Fruit fly (Drosophila melanogaster) whole organism, prepupa: ENCODE data around the gene cpo.

Source experiments
- Blimp-1 ChIP-seq: fragments of 200-800 bp; sonication (Bioruptor generic); optimal IDR thresholded peaks from 3 replicates; lab custom pipeline; 2017; ENCODE audit warnings: missing biosample characterization, missing genetic modification characterization, mild to moderate bottlenecking, moderate library complexity, missing genetic modification reagents
- CG10631 ChIP-seq: fragments of 200-800 bp; sonication (Bioruptor generic); optimal IDR thresholded peaks from 2 replicates; lab custom pipeline; 2016; ENCODE audit warnings: missing biosample characterization, missing genetic modification characterization
- CG10669 ChIP-seq: fragments of 200-800 bp; sonication (Bioruptor generic); optimal IDR thresholded peaks from 3 replicates; lab custom pipeline; 2018; ENCODE audit warnings: missing biosample characterization, mild to moderate bottlenecking, missing genetic modification characterization, moderate library complexity
- CG11762 ChIP-seq: fragments of 200-800 bp; sonication (Bioruptor generic); optimal IDR thresholded peaks from 3 replicates; lab custom pipeline; 2016; ENCODE audit warnings: missing biosample characterization, missing genetic modification characterization; ENCODE audit not compliant: insufficient read depth
- CG11902 ChIP-seq: fragments of 200-800 bp; sonication (Bioruptor generic); optimal IDR thresholded peaks from 3 replicates; lab custom pipeline; 2016; ENCODE audit warnings: missing biosample characterization, missing genetic modification characterization
- CG1621 ChIP-seq: fragments of 200-800 bp; sonication (Bioruptor generic); optimal IDR thresholded peaks from 3 replicates; lab custom pipeline; 2018; ENCODE audit warnings: missing biosample characterization, mild to moderate bottlenecking, missing genetic modification characterization
- CG31627 ChIP-seq: fragments of 200-800 bp; sonication (Bioruptor generic); optimal IDR thresholded peaks from 3 replicates; lab custom pipeline; 2016; ENCODE audit warnings: missing biosample characterization, missing genetic modification characterization
- CG32006 ChIP-seq: fragments of 200-800 bp; sonication (Bioruptor generic); optimal IDR thresholded peaks from 3 replicates; lab custom pipeline; 2017; ENCODE audit warnings: missing biosample characterization, mild to moderate bottlenecking, missing genetic modification characterization
- CG34406 ChIP-seq: fragments of 200-800 bp; sonication (Bioruptor generic); optimal IDR thresholded peaks from 3 replicates; lab custom pipeline; 2016; ENCODE audit warnings: missing biosample characterization, missing genetic modification characterization
- CG6163 ChIP-seq: fragments of 200-800 bp; sonication (Bioruptor generic); IDR thresholded peaks from 3 replicates; pipeline ENCODE4 v1.3.6; 2022; ENCODE audit warnings: missing biosample characterization, missing genetic modification characterization
- CG6792 ChIP-seq: fragments of 200-800 bp; sonication (Bioruptor generic); optimal IDR thresholded peaks from 3 replicates; lab custom pipeline; 2016; ENCODE audit warnings: missing biosample characterization, missing genetic modification characterization
- CG6808 ChIP-seq: fragments of 200-800 bp; sonication (Bioruptor generic); optimal IDR thresholded peaks from 3 replicates; lab custom pipeline; 2017; ENCODE audit warnings: missing biosample characterization, missing genetic modification characterization, mild to moderate bottlenecking, moderate library complexity, missing genetic modification reagents
- CG6854 ChIP-seq: fragments of 200-800 bp; sonication (Bioruptor generic); optimal IDR thresholded peaks from 2 replicates; lab custom pipeline; 2017; ENCODE audit warnings: missing biosample characterization, mild to moderate bottlenecking, missing genetic modification characterization
- CG8119 ChIP-seq: fragments of 200-800 bp; sonication (Bioruptor generic); IDR thresholded peaks from 3 replicates; pipeline ENCODE4 v1.3.6; 2022; ENCODE audit warnings: missing biosample characterization, missing genetic modification characterization
- CG8319 ChIP-seq: fragments of 200-800 bp; sonication (Bioruptor generic); optimal IDR thresholded peaks from 3 replicates; lab custom pipeline; 2016; ENCODE audit warnings: missing biosample characterization, missing genetic modification characterization
- CG9139 ChIP-seq: fragments of 200-800 bp; sonication (Bioruptor generic); optimal IDR thresholded peaks from 3 replicates; lab custom pipeline; 2017; ENCODE audit warnings: missing biosample characterization, mild to moderate bottlenecking, missing genetic modification characterization
- Eip75B ChIP-seq: fragments of 200-800 bp; sonication (Bioruptor generic); optimal IDR thresholded peaks from 3 replicates; lab custom pipeline; 2016; ENCODE audit warnings: missing biosample characterization, missing genetic modification characterization
- Eip93F ChIP-seq: fragments of 200-800 bp; sonication (Bioruptor generic); optimal IDR thresholded peaks from 2 replicates; lab custom pipeline; 2016; ENCODE audit warnings: missing biosample characterization, mild to moderate bottlenecking, missing genetic modification characterization
- Ets21C ChIP-seq: fragments of 200-800 bp; sonication (Bioruptor generic); optimal IDR thresholded peaks from 3 replicates; lab custom pipeline; 2016; ENCODE audit warnings: missing biosample characterization, missing genetic modification characterization
- Ets96B ChIP-seq: fragments of 200-800 bp; optimal IDR thresholded peaks from 2 replicates; lab custom pipeline; 2019; ENCODE audit warnings: missing biosample characterization, mild to moderate bottlenecking, missing genetic modification characterization, moderate library complexity
- Hr38 ChIP-seq: sonication (Bioruptor generic); optimal IDR thresholded peaks from 2 replicates; lab custom pipeline; 2016; ENCODE audit warnings: missing biosample characterization, missing genetic modification characterization
- Lpt ChIP-seq: fragments of 200-800 bp; sonication (Bioruptor generic); optimal IDR thresholded peaks from 3 replicates; lab custom pipeline; 2016; ENCODE audit warnings: missing biosample characterization, missing genetic modification characterization
- Met ChIP-seq: fragments of 200-800 bp; sonication (Bioruptor generic); optimal IDR thresholded peaks from 3 replicates; lab custom pipeline; 2016; ENCODE audit warnings: missing biosample characterization, missing genetic modification characterization
- OdsH ChIP-seq: fragments of 200-800 bp; sonication (Bioruptor generic); optimal IDR thresholded peaks from 3 replicates; lab custom pipeline; 2016; ENCODE audit warnings: missing biosample characterization, missing genetic modification characterization
- Smox ChIP-seq: fragments of 200-800 bp; sonication (Bioruptor generic); optimal IDR thresholded peaks from 3 replicates; lab custom pipeline; 2016; ENCODE audit warnings: missing biosample characterization, missing genetic modification characterization
- Sox102F ChIP-seq: fragments of 200-800 bp; sonication (Bioruptor generic); optimal IDR thresholded peaks from 2 replicates; lab custom pipeline; 2016; ENCODE audit warnings: missing biosample characterization, mild to moderate bottlenecking, missing genetic modification characterization
- achi ChIP-seq: fragments of 200-800 bp; sonication (Bioruptor generic); optimal IDR thresholded peaks from 3 replicates; lab custom pipeline; 2016; ENCODE audit warnings: missing biosample characterization, missing genetic modification characterization
- cyc ChIP-seq: fragments of 200-800 bp; sonication (Bioruptor generic); optimal IDR thresholded peaks from 3 replicates; lab custom pipeline; 2016; ENCODE audit warnings: missing biosample characterization, missing genetic modification characterization
- dac ChIP-seq: fragments of 200-800 bp; sonication (Bioruptor generic); optimal IDR thresholded peaks from 2 replicates; lab custom pipeline; 2017; ENCODE audit warnings: missing biosample characterization, mild to moderate bottlenecking, missing genetic modification characterization
- dsx ChIP-seq: fragments of 200-800 bp; optimal IDR thresholded peaks from 3 replicates; lab custom pipeline; 2019; ENCODE audit warnings: missing biosample characterization, mild to moderate bottlenecking, missing genetic modification characterization, moderate library complexity; ENCODE audit not compliant: poor library complexity, severe bottlenecking
- eg ChIP-seq: fragments of 200-800 bp; sonication (Bioruptor generic); IDR thresholded peaks from 3 replicates; pipeline ENCODE4 v1.3.6; 2022; ENCODE audit warnings: missing biosample characterization, missing genetic modification characterization
- esn ChIP-seq: fragments of 200-800 bp; sonication (Bioruptor generic); optimal IDR thresholded peaks from 2 replicates; lab custom pipeline; 2016; ENCODE audit warnings: missing biosample characterization, mild to moderate bottlenecking, missing genetic modification characterization, moderate library complexity
- fd85E ChIP-seq: fragments of 200-800 bp; sonication (Bioruptor generic); optimal IDR thresholded peaks from 3 replicates; lab custom pipeline; 2016; ENCODE audit warnings: missing biosample characterization, missing genetic modification characterization
- fkh ChIP-seq: fragments of 200-800 bp; sonication (Bioruptor generic); optimal IDR thresholded peaks from 3 replicates; lab custom pipeline; 2017; ENCODE audit warnings: missing biosample characterization, mild to moderate bottlenecking, missing genetic modification characterization, moderate library complexity
- lz ChIP-seq: fragments of 200-800 bp; sonication (Bioruptor generic); optimal IDR thresholded peaks from 3 replicates; lab custom pipeline; 2016; ENCODE audit warnings: missing biosample characterization, missing genetic modification characterization
- net ChIP-seq: fragments of 200-800 bp; sonication (Bioruptor generic); optimal IDR thresholded peaks from 3 replicates; lab custom pipeline; 2016; ENCODE audit warnings: missing biosample characterization, missing genetic modification characterization
- salr ChIP-seq, 2 experiments: fragments of 200-800 bp; sonication (Bioruptor generic); optimal IDR thresholded peaks; 3 replicates each; lab custom pipeline; 2016 to 2018; ENCODE audit warnings: missing biosample characterization in 2 of 2, missing genetic modification characterization in 2 of 2, mild to moderate bottlenecking in 1 of 2
- ss ChIP-seq, 2 experiments: fragments of 200-800 bp; sonication (Bioruptor generic); optimal IDR thresholded peaks; 2 replicates in 1 of 2; 3 replicates in 1 of 2; lab custom pipeline; 2017 to 2018; ENCODE audit warnings: mild to moderate bottlenecking in 2 of 2, missing biosample characterization in 2 of 2, missing genetic modification characterization in 2 of 2, moderate library complexity in 1 of 2
- svp ChIP-seq: fragments of 200-800 bp; sonication (Bioruptor generic); peaks from one replicate; lab custom pipeline; 2016; ENCODE audit warnings: missing biosample characterization, missing genetic modification characterization
- topi ChIP-seq: fragments of 200-800 bp; sonication (Bioruptor generic); optimal IDR thresholded peaks from 3 replicates; lab custom pipeline; 2016; ENCODE audit warnings: missing biosample characterization, missing genetic modification characterization
- vri ChIP-seq: fragments of 200-800 bp; sonication (Bioruptor generic); optimal IDR thresholded peaks from 3 replicates; lab custom pipeline; 2016; ENCODE audit warnings: missing biosample characterization, mild to moderate bottlenecking, missing genetic modification characterization

Gene cpo

dm6 chr3R:17946246-17946645 lies 26.6 kb downstream of the cpo start (continued):
- TF ChIP-seq Hr38 (GFP tag; lab: Kevin White, UChicago) (no peak), topi (GFP tag; lab: Kevin White, UChicago) (peak; percentile 46), Ets21C (GFP tag; lab: Kevin White, UChicago) (no peak), ss (GFP tag; optimal IDR thresholded peaks at IDR 0.05; lab: Kevin White, UChicago) (peak; percentile 69 to 78), CG34406 (GFP tag; lab: Kevin White, UChicago) (peak; percentile 40), esn (GFP tag; lab: Kevin White, UChicago) (peak; percentile 21), achi (peak; percentile 74), CG1621 (peak; percentile 82), CG32006 (peak; percentile 64), CG31627 (peak; percentile 25)

dm6 chr3R:17948227-17949206 lies 28.9 kb downstream of the cpo start:
- TF ChIP-seq Smox (GFP tag; lab: Kevin White, UChicago) (no peak), CG11762 (GFP tag; lab: Kevin White, UChicago) (no peak), Hr38 (GFP tag; lab: Kevin White, UChicago) (no peak), Ets96B (tag; lab: Kevin White, UChicago) (no peak), salr (GFP tag; optimal IDR thresholded peaks at IDR 0.05; lab: Kevin White, UChicago) (no peak), Sox102F (GFP tag; lab: Kevin White, UChicago) (no peak), CG10631 (GFP tag; lab: Kevin White, UChicago) (no peak), CG10669 (GFP tag; lab: Kevin White, UChicago) (no peak), Blimp-1 (GFP tag; lab: Kevin White, UChicago) (no peak), Eip93F (GFP tag; lab: Kevin White, UChicago) (no peak), CG8119 (GFP tag; lab: Robert Waterston, UW) (no peak), dsx (GFP tag; lab: Kevin White, UChicago) (no peak)
- TF ChIP-seq, all 60 proteins: peak for 0

dm6 chr3R:17949362-17950121 lies 29.9 kb downstream of the cpo start:
- TF ChIP-seq cyc (GFP tag; lab: Kevin White, UChicago) = peak; percentile 35
- TF ChIP-seq CG6854 (GFP tag; lab: Kevin White, UChicago) = no peak
- TF ChIP-seq CG6792 (GFP tag; lab: Kevin White, UChicago) = peak; percentile 46
- TF ChIP-seq Sox102F (GFP tag; lab: Kevin White, UChicago) = peak; percentile 17
- peak; percentile 60 for TF ChIP-seq Eip75B
- peak; percentile 81 for TF ChIP-seq svp (GFP tag; lab: Kevin White, UChicago)
- TF ChIP-seq lz (GFP tag; lab: Kevin White, UChicago) = peak; percentile 54
- peak; percentile 50 for TF ChIP-seq CG10669 (GFP tag; lab: Kevin White, UChicago)
- TF ChIP-seq Lpt (GFP tag; lab: Kevin White, UChicago) = no peak
- TF ChIP-seq vri (GFP tag; lab: Kevin White, UChicago) = no peak
- peak; percentile 17 to 58 for TF ChIP-seq ss (GFP tag; optimal IDR thresholded peaks at IDR 0.05; lab: Kevin White, UChicago)
- peak; percentile 13 for TF ChIP-seq CG1621
- peak in 1 of 2 experiments; percentile 15 for TF ChIP-seq salr (GFP tag; optimal IDR thresholded peaks at IDR 0.05; lab: Kevin White, UChicago)
- TF ChIP-seq Smox (GFP tag; lab: Kevin White, UChicago) = peak; percentile 30
- no peak for TF ChIP-seq Eip93F (GFP tag; lab: Kevin White, UChicago)
- peak; percentile 57 for TF ChIP-seq OdsH (GFP tag; lab: Kevin White, UChicago)
- peak; percentile 6 for TF ChIP-seq Blimp-1 (GFP tag; lab: Kevin White, UChicago)
- peak; percentile 8 for TF ChIP-seq CG9139 (GFP tag; lab: Kevin White, UChicago)
- TF ChIP-seq CG31627 = peak; percentile 53
- peak; percentile 49; the same call in 2 of the 3 replicates for TF ChIP-seq CG6163 (GFP tag; lab: Robert Waterston, UW)
- TF ChIP-seq CG11902 (GFP tag; lab: Kevin White, UChicago) = peak; percentile 43
- peak; percentile 51 for TF ChIP-seq net (GFP tag; lab: Kevin White, UChicago)
- peak; percentile 37 for TF ChIP-seq Met (GFP tag; lab: Kevin White, UChicago)
- peak; percentile 17 for TF ChIP-seq CG11762 (GFP tag; lab: Kevin White, UChicago)
- TF ChIP-seq fkh (GFP tag; lab: Kevin White, UChicago) = peak; percentile 89
- TF ChIP-seq eg (GFP tag; lab: Robert Waterston, UW) = peak; percentile 31; the same call in 1 of the 3 replicates
- peak; percentile 65 for TF ChIP-seq achi
- peak; percentile 31 for TF ChIP-seq CG8319 (GFP tag; lab: Kevin White, UChicago)
- peak; percentile 31 for TF ChIP-seq dac (GFP tag; lab: Kevin White, UChicago)
- TF ChIP-seq CG6808 (GFP tag; lab: Kevin White, UChicago) = peak; percentile 44
- no peak for TF ChIP-seq fd85E (GFP tag; lab: Kevin White, UChicago)
